Worm (Caenorhabditis elegans) whole organism, young adult: ENCODE results near the gene srt-33.

Source experiments
- B0261.1 ChIP-seq: sonication (generic microtip); optimal IDR thresholded peaks from 2 replicates; lab custom pipeline; 2016; ENCODE audit warnings: mild to moderate bottlenecking, missing genetic modification characterization, moderate library complexity, missing compliant biosample characterization
- B0336.3 ChIP-seq: fragments of 200-800 bp; sonication (Bioruptor generic); IDR thresholded peaks from 2 replicates; pipeline ENCODE4 v1.3.6; 2022; ENCODE audit warnings: missing genetic modification characterization, missing compliant biosample characterization
- C17E4.6 ChIP-seq: fragments of 200-800 bp; sonication (Bioruptor generic); IDR thresholded peaks from 2 replicates; pipeline ENCODE4 v1.3.6; 2022; ENCODE audit warnings: missing genetic modification reagents, missing genetic modification characterization, missing compliant biosample characterization
- F10E7.11 ChIP-seq: sonication (generic microtip); optimal IDR thresholded peaks from 2 replicates; lab custom pipeline; 2017; ENCODE audit warnings: mild to moderate bottlenecking, missing genetic modification characterization, moderate library complexity, missing compliant biosample characterization
- F33H1.4 ChIP-seq: fragments of 200-800 bp; sonication (Bioruptor generic); IDR thresholded peaks from 2 replicates; pipeline ENCODE4 v1.3.6; 2022; ENCODE audit warnings: missing genetic modification reagents, missing genetic modification characterization, missing compliant biosample characterization
- F37B4.10 ChIP-seq: fragments of 200-800 bp; sonication (Bioruptor generic); IDR thresholded peaks from 2 replicates; pipeline ENCODE4 v1.3.6; 2022; ENCODE audit warnings: missing genetic modification characterization, missing compliant biosample characterization
- F52B5.7 ChIP-seq: sonication (generic microtip); optimal IDR thresholded peaks from 2 replicates; lab custom pipeline; 2016; ENCODE audit warnings: mild to moderate bottlenecking, missing genetic modification characterization, missing compliant biosample characterization
- F57A8.1 ChIP-seq: fragments of 200-800 bp; sonication (Bioruptor generic); optimal IDR thresholded peaks from 2 replicates; lab custom pipeline; 2018; ENCODE audit warnings: mild to moderate bottlenecking, missing genetic modification characterization, moderate library complexity, missing compliant biosample characterization
- T07F8.4 ChIP-seq: sonication (generic microtip); optimal IDR thresholded peaks from 2 replicates; lab custom pipeline; 2016; ENCODE audit warnings: mild to moderate bottlenecking, missing genetic modification characterization, moderate library complexity, missing compliant biosample characterization
- T26A5.8 ChIP-seq: sonication (generic microtip); optimal IDR thresholded peaks from 2 replicates; lab custom pipeline; 2016; ENCODE audit warnings: missing genetic modification characterization, missing compliant biosample characterization
- attf-3 ChIP-seq: fragments of 200-800 bp; sonication (Bioruptor generic); conservative IDR thresholded peaks from 2 replicates; pipeline ENCODE4 v1.3.6; 2022; ENCODE audit warnings: missing genetic modification reagents, missing genetic modification characterization, missing compliant biosample characterization
- attf-6 ChIP-seq: fragments of 200-800 bp; sonication (Bioruptor generic); IDR thresholded peaks from 2 replicates; pipeline ENCODE4 v1.3.6; 2022; ENCODE audit warnings: missing genetic modification reagents, missing genetic modification characterization, missing compliant biosample characterization
- ccch-3 ChIP-seq: fragments of 200-800 bp; sonication (Bioruptor generic); optimal IDR thresholded peaks from 2 replicates; lab custom pipeline; 2018; ENCODE audit warnings: mild to moderate bottlenecking, missing genetic modification characterization, missing compliant biosample characterization
- cebp-1 ChIP-seq, 2 experiments: fragments of 200-800 bp in 1 of 2; sonication (Bioruptor generic) in 1 of 2; sonication (generic microtip) in 1 of 2; IDR thresholded peaks in 1 of 2; optimal IDR thresholded peaks in 1 of 2; 2 replicates each; pipeline versions ENCODE4 v1.3.6 to Lab custom; 2017 to 2022; ENCODE audit warnings: missing compliant biosample characterization in 2 of 2, missing genetic modification characterization in 2 of 2, mild to moderate bottlenecking in 1 of 2, missing genetic modification reagents in 1 of 2, moderate library complexity in 1 of 2
- cebp-2 ChIP-seq: fragments of 200-800 bp; sonication (Bioruptor generic); IDR thresholded peaks from 2 replicates; pipeline ENCODE4 v1.3.6; 2022; ENCODE audit warnings: missing genetic modification characterization, missing compliant biosample characterization
- ceh-27 ChIP-seq: fragments of 200-800 bp; sonication (Bioruptor generic); optimal IDR thresholded peaks from 2 replicates; lab custom pipeline; 2018; ENCODE audit warnings: mild to moderate bottlenecking, missing genetic modification characterization, moderate library complexity, missing compliant biosample characterization
- ceh-79 ChIP-seq: sonication (generic microtip); optimal IDR thresholded peaks from 2 replicates; lab custom pipeline; 2017; ENCODE audit warnings: mild to moderate bottlenecking, missing genetic modification characterization, missing compliant biosample characterization
- ceh-91 ChIP-seq: fragments of 200-800 bp; sonication (Bioruptor generic); IDR thresholded peaks from 2 replicates; pipeline ENCODE4 v1.3.6; 2022; ENCODE audit warnings: missing genetic modification reagents, missing genetic modification characterization, missing compliant biosample characterization
- die-1 ChIP-seq: sonication (generic microtip); optimal IDR thresholded peaks from 2 replicates; lab custom pipeline; 2016; ENCODE audit warnings: missing genotype, mild to moderate bottlenecking, missing genetic modification characterization, missing compliant biosample characterization
- efl-1 ChIP-seq: fragments of 150-350 bp; optimal IDR thresholded peaks from 2 replicates; lab custom pipeline; 2014; ENCODE audit warnings: missing biosample characterization, missing genetic modification reagents, missing genetic modification characterization
- egl-18 ChIP-seq: fragments of 200-800 bp; sonication (Bioruptor generic); IDR thresholded peaks from 2 replicates; pipeline ENCODE4 v1.3.6; 2022; ENCODE audit warnings: missing genetic modification reagents, missing genetic modification characterization, missing compliant biosample characterization
- ets-4 ChIP-seq: fragments of 200-800 bp; sonication (Bioruptor generic); optimal IDR thresholded peaks from 2 replicates; lab custom pipeline; 2018; ENCODE audit warnings: mild to moderate bottlenecking, missing genetic modification characterization, missing compliant biosample characterization
- fkh-3 ChIP-seq: sonication (generic microtip); optimal IDR thresholded peaks from 2 replicates; lab custom pipeline; 2016; ENCODE audit warnings: mild to moderate bottlenecking, missing genetic modification characterization, missing compliant biosample characterization
- him-1 ChIP-seq: sonication (generic microtip); optimal IDR thresholded peaks from 2 replicates; lab custom pipeline; 2016; ENCODE audit warnings: missing genotype, missing genetic modification reagents, missing genetic modification characterization, missing compliant biosample characterization
- hsf-1 ChIP-seq: fragments of 200-800 bp; sonication (Bioruptor generic); IDR thresholded peaks from 2 replicates; pipeline ENCODE4 v1.3.6; 2022; ENCODE audit warnings: missing genetic modification reagents, missing genetic modification characterization, missing compliant biosample characterization
- lir-1 ChIP-seq: fragments of 200-800 bp; sonication (Bioruptor generic); conservative IDR thresholded peaks from 2 replicates; pipeline ENCODE4 v1.3.6; 2022; ENCODE audit warnings: missing genetic modification reagents, missing genetic modification characterization, missing compliant biosample characterization
- lsl-1 ChIP-seq: fragments of 200-800 bp; sonication (Bioruptor generic); optimal IDR thresholded peaks from 2 replicates; lab custom pipeline; 2018; ENCODE audit warnings: mild to moderate bottlenecking, missing genetic modification characterization, moderate library complexity, missing compliant biosample characterization
- madf-10 ChIP-seq: sonication (generic microtip); optimal IDR thresholded peaks from 2 replicates; lab custom pipeline; 2016; ENCODE audit warnings: mild to moderate bottlenecking, missing genetic modification characterization, missing compliant biosample characterization
- madf-6 ChIP-seq: fragments of 200-800 bp; sonication (Bioruptor generic); IDR thresholded peaks from 2 replicates; pipeline ENCODE4 v1.3.6; 2022; ENCODE audit warnings: missing genetic modification reagents, missing genetic modification characterization, missing compliant biosample characterization
- madf-8 ChIP-seq: fragments of 200-800 bp; sonication (Bioruptor generic); conservative IDR thresholded peaks from 2 replicates; pipeline ENCODE4 v1.3.6; 2022; ENCODE audit warnings: missing genetic modification reagents, missing genetic modification characterization, missing compliant biosample characterization
- mcd-1 ChIP-seq: fragments of 200-800 bp; sonication (Bioruptor generic); IDR thresholded peaks from 2 replicates; pipeline ENCODE4 v1.3.6; 2022; ENCODE audit warnings: missing genetic modification reagents, missing genetic modification characterization, missing compliant biosample characterization
- mes-4 ChIP-seq: sonication (generic microtip); optimal IDR thresholded peaks from 2 replicates; lab custom pipeline; 2016; ENCODE audit warnings: missing genotype, missing genetic modification characterization, missing compliant biosample characterization
- mxl-1 ChIP-seq: sonication (generic microtip); optimal IDR thresholded peaks from 2 replicates; lab custom pipeline; 2016; ENCODE audit warnings: missing genetic modification characterization, missing compliant biosample characterization
- nfya-2 ChIP-seq: fragments of 200-800 bp; sonication (Bioruptor generic); IDR thresholded peaks from 2 replicates; pipeline ENCODE4 v1.3.6; 2022; ENCODE audit warnings: missing genetic modification reagents, missing genetic modification characterization, missing compliant biosample characterization
- nfyb-1 ChIP-seq: fragments of 200-800 bp; sonication (Bioruptor generic); IDR thresholded peaks from 2 replicates; pipeline ENCODE4 v1.3.6; 2022; ENCODE audit warnings: missing genetic modification reagents, missing genetic modification characterization, missing compliant biosample characterization
- nhr-120 ChIP-seq: fragments of 200-800 bp; sonication (Bioruptor generic); IDR thresholded peaks from 2 replicates; pipeline ENCODE4 v1.3.6; 2022; ENCODE audit warnings: missing genetic modification characterization, missing compliant biosample characterization
- nhr-80 ChIP-seq: sonication (generic microtip); optimal IDR thresholded peaks from 2 replicates; lab custom pipeline; 2016; ENCODE audit warnings: missing genetic modification characterization, missing compliant biosample characterization
- rcor-1 ChIP-seq: fragments of 200-800 bp; sonication (Bioruptor generic); IDR thresholded peaks from 2 replicates; pipeline ENCODE4 v1.3.6; 2022; ENCODE audit warnings: missing genetic modification reagents, missing genetic modification characterization, missing compliant biosample characterization
- rec-8 ChIP-seq, 2 experiments: sonication (generic microtip); optimal IDR thresholded peaks; 2 replicates each; lab custom pipeline; 2016; ENCODE audit warnings: mild to moderate bottlenecking in 2 of 2, missing genetic modification characterization in 2 of 2, missing genetic modification reagents in 2 of 2, missing genotype in 2 of 2, missing biosample characterization in 1 of 2, missing compliant biosample characterization in 1 of 2, moderate library complexity in 1 of 2
- rpc-1 ChIP-seq, 2 experiments: fragments of 150-350 bp in 1 of 2; sonication (generic microtip) in 1 of 2; optimal IDR thresholded peaks; 2 replicates each; lab custom pipeline; 2014 to 2018; ENCODE audit warnings: missing biosample characterization in 1 of 2, missing genetic modification characterization in 1 of 2, missing genetic modification reagents in 1 of 2, missing genotype in 1 of 2
- snpc-1.3 ChIP-seq: sonication (generic microtip); optimal IDR thresholded peaks from 2 replicates; lab custom pipeline; 2017; ENCODE audit warnings: missing genetic modification characterization, mild to moderate bottlenecking, missing compliant biosample characterization, antibody characterized with exemption, moderate library complexity, missing genotype, missing genetic modification reagents; ENCODE audit not compliant: insufficient read depth
- snpc-3.4 ChIP-seq: sonication (generic microtip); optimal IDR thresholded peaks from 2 replicates; lab custom pipeline; 2017; ENCODE audit warnings: missing genetic modification characterization, mild to moderate bottlenecking, missing compliant biosample characterization, antibody characterized with exemption, moderate library complexity, missing genotype, missing genetic modification reagents
- snpc-4 ChIP-seq, 5 experiments: fragments of 150-350 bp in 1 of 5; sonication (generic microtip) in 4 of 5; optimal IDR thresholded peaks; 2 replicates each; lab custom pipeline; 2014 to 2018; ENCODE audit warnings: missing genetic modification characterization in 5 of 5, missing biosample characterization in 3 of 5, antibody characterized with exemption in 2 of 5, mild to moderate bottlenecking in 2 of 5, missing compliant biosample characterization in 2 of 5, missing genotype in 2 of 5, moderate library complexity in 2 of 5, missing genetic modification reagents in 1 of 5
- tbx-9 ChIP-seq: sonication (generic microtip); optimal IDR thresholded peaks from 2 replicates; lab custom pipeline; 2016; ENCODE audit warnings: borderline replicate concordance, missing genetic modification characterization, inconsistent platforms, missing compliant biosample characterization
- tlf-1 ChIP-seq: fragments of 200-800 bp; sonication (Bioruptor generic); optimal IDR thresholded peaks from 2 replicates; lab custom pipeline; 2018; ENCODE audit warnings: mild to moderate bottlenecking, missing genetic modification characterization, missing compliant biosample characterization
- unc-130 ChIP-seq: sonication (generic microtip); optimal IDR thresholded peaks from 2 replicates; lab custom pipeline; 2016; ENCODE audit warnings: missing genetic modification reagents, missing genetic modification characterization, missing compliant biosample characterization
- ztf-26 ChIP-seq: sonication (generic microtip); optimal IDR thresholded peaks from 2 replicates; lab custom pipeline; 2017; ENCODE audit warnings: missing genetic modification characterization, missing compliant biosample characterization

Gene srt-33

ce11 chrV:14267326-14267942, 12.2 kb downstream of the srt-33 start (continued):
- TF ChIP-seq nhr-80 (tag; lab: Kevin White, UChicago): no peak
- TF ChIP-seq F37B4.10 (GFP tag; lab: Robert Waterston, UW): no peak
- no peak for TF ChIP-seq tlf-1 (GFP tag; lab: Kevin White, UChicago)
- TF ChIP-seq ccch-3: no peak
- TF ChIP-seq rpc-1 (optimal IDR thresholded peaks at IDR 0.05; lab: Kevin White, UChicago): no peak
- no peak for TF ChIP-seq rpc-1 (tag; optimal IDR thresholded peaks at IDR 0.05; lab: Kevin White, UChicago)
- no peak for TF ChIP-seq unc-130 (GFP tag; lab: Kevin White, UChicago)
- no peak for TF ChIP-seq F10E7.11 (tag; lab: Kevin White, UChicago)
- TF ChIP-seq T07F8.4 (tag; lab: Kevin White, UChicago): no peak
- TF ChIP-seq B0336.3 (GFP tag; lab: Robert Waterston, UW): no peak
- TF ChIP-seq mxl-1 (tag; lab: Kevin White, UChicago): no peak
- peak; percentile 79 for TF ChIP-seq snpc-3.4
- TF ChIP-seq snpc-1.3 (tag; lab: Kevin White, UChicago): peak; percentile 59
- TF ChIP-seq madf-8 (GFP tag; lab: Robert Waterston, UW): 0 out of 2 replicates have a peak, but pooled peaks have one; percentile 15
- TF ChIP-seq nfyb-1 (GFP tag; lab: Robert Waterston, UW): no peak
- no peak for TF ChIP-seq mes-4 (tag; lab: Kevin White, UChicago)
- no peak for TF ChIP-seq egl-18
- TF ChIP-seq efl-1 (GFP tag; lab: Kevin White, UChicago): no peak
- no peak for TF ChIP-seq ztf-26 (tag; lab: Kevin White, UChicago)
- no peak for TF ChIP-seq C17E4.6 (GFP tag; lab: Robert Waterston, UW)
- no peak for TF ChIP-seq tbx-9
- TF ChIP-seq him-1 (tag; lab: Kevin White, UChicago): peak; percentile 90
- no peak for TF ChIP-seq rec-8 (tag; optimal IDR thresholded peaks at IDR 0.05; lab: Kevin White, UChicago)
- TF ChIP-seq ceh-79 (tag; lab: Kevin White, UChicago): no peak
- no peak for TF ChIP-seq lir-1
- no peak for TF ChIP-seq ets-4 (GFP tag; lab: Kevin White, UChicago)
- no peak for TF ChIP-seq cebp-2
- peak; percentile 72 for TF ChIP-seq madf-6
- no peak for TF ChIP-seq B0261.1 (tag; lab: Kevin White, UChicago)
- TF ChIP-seq fkh-3 (tag; lab: Kevin White, UChicago): no peak
- no peak for TF ChIP-seq T26A5.8 (tag; lab: Kevin White, UChicago)
- TF ChIP-seq F33H1.4 (GFP tag; lab: Robert Waterston, UW): peak; percentile 38; the same call in 1 of the 2 replicates
- peak; percentile 73 for TF ChIP-seq attf-6
- TF ChIP-seq mcd-1 (GFP tag; lab: Robert Waterston, UW): no peak
- no peak for TF ChIP-seq attf-3 (GFP tag; lab: Robert Waterston, UW)
- TF ChIP-seq ceh-91 (GFP tag; lab: Robert Waterston, UW): no peak
- no peak for TF ChIP-seq nhr-120
- TF ChIP-seq hsf-1 (GFP tag; lab: Robert Waterston, UW): peak; percentile 59; the same call in 1 of the 2 replicates
- TF ChIP-seq lsl-1: peak; percentile 48
- no peak for TF ChIP-seq F52B5.7
- peak; percentile 92 for TF ChIP-seq snpc-4 (GFP tag; optimal IDR thresholded peaks at IDR 0.05; lab: Kevin White, UChicago)
- TF ChIP-seq snpc-4 (tag; optimal IDR thresholded peaks at IDR 0.05; lab: Kevin White, UChicago): peak; percentile 82 to 96 (median 93)
- TF ChIP-seq rcor-1 (GFP tag; lab: Robert Waterston, UW): peak; percentile 76
- no peak for TF ChIP-seq ceh-27
- TF ChIP-seq cebp-1 (GFP tag; IDR thresholded peaks at IDR 0.05; lab: Robert Waterston, UW): no peak
- TF ChIP-seq cebp-1 (tag; optimal IDR thresholded peaks at IDR 0.05; lab: Kevin White, UChicago): no peak
- no peak for TF ChIP-seq madf-10 (tag; lab: Kevin White, UChicago)
- TF ChIP-seq F57A8.1: no peak
- TF ChIP-seq nfya-2 (GFP tag; lab: Robert Waterston, UW): no peak
- peak; percentile 4 for TF ChIP-seq die-1 (tag; lab: Kevin White, UChicago)
